Worm (Caenorhabditis elegans) whole organism, young adult: ENCODE results near the gene zyg-11.

Experiments used
- B0336.3 ChIP-seq: fragments of 200-800 bp; sonication (Bioruptor generic); IDR thresholded peaks from 2 replicates; pipeline ENCODE4 v1.3.6; 2022; ENCODE audit warnings: missing genetic modification characterization, missing compliant biosample characterization
- C17E4.6 ChIP-seq: fragments of 200-800 bp; sonication (Bioruptor generic); IDR thresholded peaks from 2 replicates; pipeline ENCODE4 v1.3.6; 2022; ENCODE audit warnings: missing genetic modification reagents, missing genetic modification characterization, missing compliant biosample characterization
- F10E7.11 ChIP-seq: sonication (generic microtip); optimal IDR thresholded peaks from 2 replicates; lab custom pipeline; 2017; ENCODE audit warnings: mild to moderate bottlenecking, missing genetic modification characterization, moderate library complexity, missing compliant biosample characterization
- F23B12.7 ChIP-seq: sonication (generic microtip); optimal IDR thresholded peaks from 2 replicates; lab custom pipeline; 2017; ENCODE audit warnings: missing genetic modification characterization, mild to moderate bottlenecking, missing compliant biosample characterization, antibody characterized with exemption, moderate library complexity; ENCODE audit not compliant: insufficient read depth
- F57A8.1 ChIP-seq: fragments of 200-800 bp; sonication (Bioruptor generic); optimal IDR thresholded peaks from 2 replicates; lab custom pipeline; 2018; ENCODE audit warnings: mild to moderate bottlenecking, missing genetic modification characterization, moderate library complexity, missing compliant biosample characterization
- F57C9.4 ChIP-seq: sonication (generic microtip); optimal IDR thresholded peaks from 2 replicates; lab custom pipeline; 2017; ENCODE audit warnings: mild to moderate bottlenecking, missing genetic modification characterization, missing compliant biosample characterization
- K12H6.12 ChIP-seq: fragments of 200-800 bp; sonication (Bioruptor generic); optimal IDR thresholded peaks from 2 replicates; lab custom pipeline; 2018; ENCODE audit warnings: mild to moderate bottlenecking, missing genetic modification characterization, missing compliant biosample characterization
- T07F8.4 ChIP-seq: sonication (generic microtip); optimal IDR thresholded peaks from 2 replicates; lab custom pipeline; 2016; ENCODE audit warnings: mild to moderate bottlenecking, missing genetic modification characterization, moderate library complexity, missing compliant biosample characterization
- T26A5.8 ChIP-seq: sonication (generic microtip); optimal IDR thresholded peaks from 2 replicates; lab custom pipeline; 2016; ENCODE audit warnings: missing genetic modification characterization, missing compliant biosample characterization
- ZK185.1 ChIP-seq: sonication (generic microtip); optimal IDR thresholded peaks from 2 replicates; lab custom pipeline; 2016; ENCODE audit warnings: mild to moderate bottlenecking, missing genetic modification characterization, missing compliant biosample characterization; ENCODE audit not compliant: poor library complexity, severe bottlenecking
- akir-1 ChIP-seq: fragments of 200-800 bp; sonication (Bioruptor generic); optimal IDR thresholded peaks from 2 replicates; lab custom pipeline; 2018; ENCODE audit warnings: mild to moderate bottlenecking, missing genetic modification characterization, moderate library complexity, missing compliant biosample characterization
- ccch-3 ChIP-seq: fragments of 200-800 bp; sonication (Bioruptor generic); optimal IDR thresholded peaks from 2 replicates; lab custom pipeline; 2018; ENCODE audit warnings: mild to moderate bottlenecking, missing genetic modification characterization, missing compliant biosample characterization
- cebp-1 ChIP-seq, 2 experiments: fragments of 200-800 bp in 1 of 2; sonication (Bioruptor generic) in 1 of 2; sonication (generic microtip) in 1 of 2; IDR thresholded peaks in 1 of 2; optimal IDR thresholded peaks in 1 of 2; 2 replicates each; pipeline versions ENCODE4 v1.3.6 to Lab custom; 2017 to 2022; ENCODE audit warnings: missing compliant biosample characterization in 2 of 2, missing genetic modification characterization in 2 of 2, mild to moderate bottlenecking in 1 of 2, missing genetic modification reagents in 1 of 2, moderate library complexity in 1 of 2
- ceh-100 ChIP-seq: fragments of 200-800 bp; sonication (Bioruptor generic); IDR thresholded peaks from 2 replicates; pipeline ENCODE4 v1.3.6; 2022; ENCODE audit warnings: missing genetic modification reagents, missing genetic modification characterization, missing compliant biosample characterization
- ceh-58 ChIP-seq: fragments of 200-800 bp; sonication (Bioruptor generic); IDR thresholded peaks from 2 replicates; pipeline ENCODE4 v1.3.6; 2022; ENCODE audit warnings: missing genetic modification characterization, missing compliant biosample characterization
- ceh-79 ChIP-seq: sonication (generic microtip); optimal IDR thresholded peaks from 2 replicates; lab custom pipeline; 2017; ENCODE audit warnings: mild to moderate bottlenecking, missing genetic modification characterization, missing compliant biosample characterization
- die-1 ChIP-seq: sonication (generic microtip); optimal IDR thresholded peaks from 2 replicates; lab custom pipeline; 2016; ENCODE audit warnings: missing genotype, mild to moderate bottlenecking, missing genetic modification characterization, missing compliant biosample characterization
- dox-1 ChIP-seq: fragments of 200-800 bp; sonication (Bioruptor generic); IDR thresholded peaks from 2 replicates; pipeline ENCODE4 v1.3.6; 2022; ENCODE audit warnings: missing genetic modification reagents, missing genetic modification characterization, missing compliant biosample characterization
- efl-1 ChIP-seq: fragments of 150-350 bp; optimal IDR thresholded peaks from 2 replicates; lab custom pipeline; 2014; ENCODE audit warnings: missing biosample characterization, missing genetic modification reagents, missing genetic modification characterization
- egrh-3 ChIP-seq: fragments of 200-800 bp; sonication (Bioruptor generic); IDR thresholded peaks from 2 replicates; pipeline ENCODE4 v1.3.6; 2022; ENCODE audit warnings: missing genetic modification reagents, missing genetic modification characterization, missing compliant biosample characterization
- ekl-4 ChIP-seq: fragments of 200-800 bp; sonication (Bioruptor generic); IDR thresholded peaks from 2 replicates; pipeline ENCODE4 v1.3.6; 2022; ENCODE audit warnings: missing genetic modification reagents, missing genetic modification characterization, missing compliant biosample characterization
- fkh-3 ChIP-seq: sonication (generic microtip); optimal IDR thresholded peaks from 2 replicates; lab custom pipeline; 2016; ENCODE audit warnings: mild to moderate bottlenecking, missing genetic modification characterization, missing compliant biosample characterization
- him-1 ChIP-seq: sonication (generic microtip); optimal IDR thresholded peaks from 2 replicates; lab custom pipeline; 2016; ENCODE audit warnings: missing genotype, missing genetic modification reagents, missing genetic modification characterization, missing compliant biosample characterization
- hlh-26 ChIP-seq: fragments of 200-800 bp; sonication (Bioruptor generic); conservative IDR thresholded peaks from 2 replicates; pipeline ENCODE4 v1.3.6; 2022; ENCODE audit warnings: missing genetic modification reagents, missing genetic modification characterization, missing compliant biosample characterization
- hmg-1.2 ChIP-seq: fragments of 200-800 bp; sonication (Bioruptor generic); IDR thresholded peaks from 2 replicates; pipeline ENCODE4 v1.3.6; 2022; ENCODE audit warnings: missing genetic modification reagents, missing genetic modification characterization, missing compliant biosample characterization
- let-607 ChIP-seq, 2 experiments: fragments of 200-800 bp in 1 of 2; sonication (Bioruptor generic) in 1 of 2; sonication (generic microtip) in 1 of 2; optimal IDR thresholded peaks; 2 replicates each; lab custom pipeline; 2016 to 2018; ENCODE audit warnings: mild to moderate bottlenecking in 2 of 2, missing compliant biosample characterization in 2 of 2, missing genetic modification characterization in 2 of 2, moderate library complexity in 2 of 2, missing genotype in 1 of 2
- lin-26 ChIP-seq: fragments of 200-800 bp; sonication (Bioruptor generic); IDR thresholded peaks from 2 replicates; pipeline ENCODE4 v1.3.6; 2022; ENCODE audit warnings: missing genetic modification reagents, missing genetic modification characterization, missing compliant biosample characterization
- lin-35 ChIP-seq, 3 experiments: fragments of 150-350 bp in 2 of 3; sonication (generic microtip) in 1 of 3; optimal IDR thresholded peaks; 2 replicates each; lab custom pipeline; 2014 to 2018; ENCODE audit warnings: missing biosample characterization in 3 of 3, missing genetic modification characterization in 3 of 3, missing genetic modification reagents in 3 of 3
- lir-1 ChIP-seq: fragments of 200-800 bp; sonication (Bioruptor generic); conservative IDR thresholded peaks from 2 replicates; pipeline ENCODE4 v1.3.6; 2022; ENCODE audit warnings: missing genetic modification reagents, missing genetic modification characterization, missing compliant biosample characterization
- madf-10 ChIP-seq: sonication (generic microtip); optimal IDR thresholded peaks from 2 replicates; lab custom pipeline; 2016; ENCODE audit warnings: mild to moderate bottlenecking, missing genetic modification characterization, missing compliant biosample characterization
- mcd-1 ChIP-seq: fragments of 200-800 bp; sonication (Bioruptor generic); IDR thresholded peaks from 2 replicates; pipeline ENCODE4 v1.3.6; 2022; ENCODE audit warnings: missing genetic modification reagents, missing genetic modification characterization, missing compliant biosample characterization
- mxl-1 ChIP-seq: sonication (generic microtip); optimal IDR thresholded peaks from 2 replicates; lab custom pipeline; 2016; ENCODE audit warnings: missing genetic modification characterization, missing compliant biosample characterization
- nhr-120 ChIP-seq: fragments of 200-800 bp; sonication (Bioruptor generic); IDR thresholded peaks from 2 replicates; pipeline ENCODE4 v1.3.6; 2022; ENCODE audit warnings: missing genetic modification characterization, missing compliant biosample characterization
- nhr-80 ChIP-seq: sonication (generic microtip); optimal IDR thresholded peaks from 2 replicates; lab custom pipeline; 2016; ENCODE audit warnings: missing genetic modification characterization, missing compliant biosample characterization
- pha-4 ChIP-seq: fragments of 150-350 bp; sonication (generic microtip); optimal IDR thresholded peaks from 2 replicates; lab custom pipeline; 2014; ENCODE audit warnings: missing biosample characterization, missing genetic modification reagents, missing genetic modification characterization
- rcor-1 ChIP-seq: fragments of 200-800 bp; sonication (Bioruptor generic); IDR thresholded peaks from 2 replicates; pipeline ENCODE4 v1.3.6; 2022; ENCODE audit warnings: missing genetic modification reagents, missing genetic modification characterization, missing compliant biosample characterization
- snpc-1.1 ChIP-seq: sonication (generic microtip); optimal IDR thresholded peaks from 2 replicates; lab custom pipeline; 2017; ENCODE audit warnings: missing genetic modification characterization, mild to moderate bottlenecking, missing compliant biosample characterization, antibody characterized with exemption, moderate library complexity, missing genotype, missing genetic modification reagents; ENCODE audit not compliant: insufficient read depth
- snpc-3.4 ChIP-seq: sonication (generic microtip); optimal IDR thresholded peaks from 2 replicates; lab custom pipeline; 2017; ENCODE audit warnings: missing genetic modification characterization, mild to moderate bottlenecking, missing compliant biosample characterization, antibody characterized with exemption, moderate library complexity, missing genotype, missing genetic modification reagents
- tbx-9 ChIP-seq: sonication (generic microtip); optimal IDR thresholded peaks from 2 replicates; lab custom pipeline; 2016; ENCODE audit warnings: borderline replicate concordance, missing genetic modification characterization, inconsistent platforms, missing compliant biosample characterization
- zim-3 ChIP-seq: sonication (generic microtip); optimal IDR thresholded peaks from 2 replicates; lab custom pipeline; 2017; ENCODE audit warnings: mild to moderate bottlenecking, missing genetic modification characterization, moderate library complexity, missing compliant biosample characterization
- ztf-22 ChIP-seq: fragments of 200-800 bp; sonication (Bioruptor generic); optimal IDR thresholded peaks from 2 replicates; lab custom pipeline; 2018; ENCODE audit warnings: mild to moderate bottlenecking, missing genetic modification characterization, moderate library complexity, missing compliant biosample characterization
- ztf-26 ChIP-seq: sonication (generic microtip); optimal IDR thresholded peaks from 2 replicates; lab custom pipeline; 2017; ENCODE audit warnings: missing genetic modification characterization, missing compliant biosample characterization
- ztf-3 ChIP-seq: fragments of 200-800 bp; sonication (Bioruptor generic); optimal IDR thresholded peaks from 2 replicates; lab custom pipeline; 2018; ENCODE audit warnings: mild to moderate bottlenecking, missing genetic modification characterization, missing compliant biosample characterization

Gene zyg-11

DNA sequence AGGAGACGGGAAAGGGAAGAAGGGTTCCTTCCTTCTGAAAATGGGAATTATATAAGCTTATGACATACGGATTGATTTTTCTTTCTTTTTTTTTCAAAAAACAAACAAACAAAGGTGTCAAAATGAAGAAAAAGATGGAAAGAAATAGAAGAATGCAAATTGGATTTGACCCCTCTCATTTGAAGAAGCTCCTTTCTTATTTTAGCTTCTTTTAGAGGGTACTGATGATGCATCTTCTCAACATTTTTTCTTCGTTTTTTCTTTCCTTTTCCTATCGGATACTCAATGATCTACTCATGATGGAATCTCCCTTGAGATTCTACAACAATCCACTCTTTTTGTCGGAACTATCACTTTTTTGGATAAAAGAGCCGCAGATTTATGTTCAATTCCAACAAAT lies 27.3 kb upstream of the zyg-11 start:
- TF ChIP-seq let-607 (tag; optimal IDR thresholded peaks at IDR 0.05; lab: Kevin White, UChicago) (no peak), F10E7.11 (tag; lab: Kevin White, UChicago) (no peak), lir-1 (no peak), ztf-3 (GFP tag; lab: Kevin White, UChicago) (no peak), ztf-26 (no peak), ceh-58 (GFP tag; lab: Robert Waterston, UW) (no peak), tbx-9 (tag; lab: Kevin White, UChicago) (no peak), snpc-3.4 (tag; lab: Kevin White, UChicago) (no peak), efl-1 (GFP tag; lab: Kevin White, UChicago) (no peak), ceh-100 (GFP tag; lab: Robert Waterston, UW) (no peak), him-1 (tag; lab: Kevin White, UChicago) (no peak), pha-4 (tag; lab: Kevin White, UChicago) (no peak), C17E4.6 (GFP tag; lab: Robert Waterston, UW) (no peak)

DNA sequence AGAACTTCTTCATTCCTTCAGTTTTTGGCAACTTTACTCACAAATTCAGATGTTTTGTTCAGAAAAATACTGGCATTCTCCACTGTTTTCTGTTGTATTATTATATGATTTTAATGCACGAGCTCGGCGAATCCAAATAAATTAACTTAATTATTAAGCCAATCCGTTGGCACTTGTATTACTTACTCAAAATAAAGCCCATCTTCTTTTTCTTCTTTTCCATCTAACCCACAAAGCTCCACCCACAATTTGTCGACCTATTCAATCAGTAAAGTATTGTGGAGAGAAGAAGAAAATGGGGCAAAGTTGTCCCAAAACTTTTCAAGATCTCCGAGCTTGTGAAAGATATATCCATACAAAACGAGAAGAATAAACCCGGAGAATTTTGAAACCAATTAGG lies 26.2 kb upstream of the zyg-11 start:
- TF ChIP-seq ccch-3 (GFP tag; lab: Kevin White, UChicago) (no peak), zim-3 (tag; lab: Kevin White, UChicago) (no peak), K12H6.12 (tag; lab: Kevin White, UChicago) (no peak), ZK185.1 (tag; lab: Kevin White, UChicago) (no peak), ceh-100 (GFP tag; lab: Robert Waterston, UW) (no peak), pha-4 (tag; lab: Kevin White, UChicago) (no peak), F10E7.11 (tag; lab: Kevin White, UChicago) (no peak), F57A8.1 (GFP tag; lab: Kevin White, UChicago) (no peak), akir-1 (GFP tag; lab: Kevin White, UChicago) (no peak), lin-35 (GFP tag; optimal IDR thresholded peaks at IDR 0.05; lab: Kevin White, UChicago) (no peak), hlh-26 (GFP tag; lab: Robert Waterston, UW) (no peak), snpc-1.1 (tag; lab: Kevin White, UChicago) (no peak), ztf-3 (GFP tag; lab: Kevin White, UChicago) (no peak), T07F8.4 (tag; lab: Kevin White, UChicago) (no peak), egrh-3 (GFP tag; lab: Robert Waterston, UW) (no peak), F23B12.7 (tag; lab: Kevin White, UChicago) (no peak), fkh-3 (tag; lab: Kevin White, UChicago) (no peak)

DNA sequence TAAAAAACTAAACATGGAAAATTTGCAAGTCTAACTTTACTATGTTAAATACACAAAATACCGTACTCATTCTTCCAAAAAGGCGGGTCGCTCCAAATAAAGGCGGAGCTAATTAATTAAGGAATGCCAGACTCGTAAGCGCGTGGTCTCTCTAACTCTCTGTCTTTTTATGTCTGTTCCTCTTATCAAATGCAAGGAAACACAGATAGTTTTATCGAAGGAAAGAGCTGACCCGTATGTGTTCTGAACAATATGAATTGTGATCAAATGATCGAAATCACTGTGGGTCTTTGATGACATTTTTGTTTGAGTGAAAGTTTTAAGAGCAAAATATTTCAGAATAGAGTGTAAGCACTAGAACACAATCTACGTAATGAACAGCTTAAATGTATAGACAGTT lies 16.1 kb upstream of the zyg-11 start:
- TF ChIP-seq ceh-79 (tag; lab: Kevin White, UChicago) (no peak), die-1 (tag; lab: Kevin White, UChicago) (no peak), nhr-80 (peak; percentile 89)

DNA sequence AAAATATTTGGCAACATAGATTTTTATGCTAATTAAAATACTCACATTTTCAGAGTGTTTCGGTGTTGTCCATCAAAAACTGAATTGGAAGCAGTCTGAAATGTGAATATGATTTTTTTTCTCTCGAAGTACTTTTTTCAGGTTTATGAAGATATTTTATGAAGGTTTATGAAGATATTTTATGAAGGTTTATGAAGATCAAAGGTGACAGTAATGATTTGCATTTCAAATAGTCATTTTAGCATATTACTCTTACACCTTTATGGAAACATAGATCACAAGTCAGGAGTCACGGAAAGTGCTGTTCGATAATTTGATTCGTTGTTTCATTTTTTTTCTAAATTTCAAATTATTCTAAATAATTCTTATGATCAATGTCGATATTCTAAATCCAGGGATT lies 13.3 kb upstream of the zyg-11 start, which contains the start of gene pgp-11:
Gene pgp-11 (minus strand): TSS at position 101 of the 400 bp plus-strand sequence.
- TF ChIP-seq madf-10 (tag; lab: Kevin White, UChicago) = no peak
- TF ChIP-seq hmg-1.2 (GFP tag; lab: Robert Waterston, UW) = no peak
- no peak for TF ChIP-seq ceh-100 (GFP tag; lab: Robert Waterston, UW)
- TF ChIP-seq B0336.3 (GFP tag; lab: Robert Waterston, UW) = no peak
- no peak for TF ChIP-seq dox-1 (GFP tag; lab: Robert Waterston, UW)
- no peak for TF ChIP-seq lin-26
- TF ChIP-seq ztf-22 (GFP tag; lab: Kevin White, UChicago) = no peak
- TF ChIP-seq mxl-1 (tag; lab: Kevin White, UChicago) = no peak
- TF ChIP-seq F57C9.4 = no peak
- no peak for TF ChIP-seq fkh-3 (tag; lab: Kevin White, UChicago)
- no peak for TF ChIP-seq mcd-1
- no peak for TF ChIP-seq T26A5.8 (tag; lab: Kevin White, UChicago)
- TF ChIP-seq ekl-4 = no peak
- TF ChIP-seq nhr-120 (GFP tag; lab: Robert Waterston, UW) = no peak
- TF ChIP-seq F23B12.7 (tag; lab: Kevin White, UChicago) = no peak
- TF ChIP-seq cebp-1 (GFP tag; IDR thresholded peaks at IDR 0.05; lab: Robert Waterston, UW) = no peak
- no peak for TF ChIP-seq cebp-1 (tag; optimal IDR thresholded peaks at IDR 0.05; lab: Kevin White, UChicago)
- no peak for TF ChIP-seq rcor-1 (GFP tag; lab: Robert Waterston, UW)
